Fruit fly (Drosophila melanogaster): ENCODE data around the gene sgl.

DNA sequence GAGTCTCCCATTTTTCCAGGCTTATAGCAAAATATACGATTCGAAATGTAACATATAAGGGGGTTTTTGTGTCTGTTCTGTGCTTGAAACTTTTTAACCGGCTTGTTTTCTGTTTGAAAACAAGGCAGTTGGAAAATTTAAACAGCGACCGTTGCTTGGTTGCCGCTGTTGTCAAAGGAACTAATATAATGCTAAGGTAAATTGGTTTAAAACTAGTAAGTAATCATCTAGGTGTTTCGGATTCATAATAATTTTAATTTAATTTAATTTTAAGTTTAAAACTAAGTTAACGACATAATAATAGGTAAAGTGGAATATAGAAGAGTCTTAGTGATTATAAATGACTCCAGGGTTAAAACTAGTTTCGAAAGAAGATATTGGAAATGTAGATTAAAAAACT is 3.2 kb upstream of the sgl start, which contains the start of gene CG10064:
- no peak for TF ChIP-seq psq (optimal IDR thresholded peaks at IDR 0.05)
- no peak for TF ChIP-seq pan (optimal IDR thresholded peaks at IDR 0.05)

Data from whole organism.